Worm (Caenorhabditis elegans): Measurements from ENCODE around the gene C50E3.12.
A peak's percentile ranks its signal among the peaks of the same experiment; 100 is the strongest.

Gene C50E3.12

DNA sequence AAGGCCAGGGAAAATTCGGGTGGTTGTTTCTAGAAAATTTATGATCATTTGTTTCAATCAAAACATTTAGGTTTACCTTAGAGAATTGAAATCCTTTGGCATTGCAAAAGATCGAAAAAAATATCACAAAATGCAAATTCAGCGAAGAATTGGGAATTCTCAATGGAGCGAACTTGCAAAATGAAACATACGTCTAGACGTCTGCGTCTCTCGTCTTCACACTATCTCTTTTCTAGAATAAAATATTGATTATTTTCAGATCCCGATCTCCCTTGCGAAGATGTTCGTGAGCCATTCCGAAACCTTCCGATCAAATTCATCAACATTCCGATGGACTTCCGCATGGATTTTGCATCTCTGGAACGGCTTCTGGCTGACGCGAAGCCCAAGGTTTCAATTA, 41.5 kb downstream of the C50E3.12 start, which contains the start of gene ets-6:
Gene ets-6, minus strand, starts transcription at position 169 of the 400 bp plus-strand sequence.
- TF ChIP-seq fkh-10 (GFP tag; optimal IDR thresholded peaks at IDR 0.05) (no peak), elt-2 (tag; optimal IDR thresholded peaks at IDR 0.05) (no peak), mdl-1 (tag; optimal IDR thresholded peaks at IDR 0.05) (no peak), nhr-11 (tag; optimal IDR thresholded peaks at IDR 0.05) (no peak), elt-3 (tag; optimal IDR thresholded peaks at IDR 0.05) (no peak), ama-1 (optimal IDR thresholded peaks at IDR 0.05) (no peak), ceh-16 (tag; optimal IDR thresholded peaks at IDR 0.05) (no peak), sea-2 (GFP tag; optimal IDR thresholded peaks at IDR 0.05) (no peak), egl-27 (tag; optimal IDR thresholded peaks at IDR 0.05) (no peak), nhr-12 (tag; optimal IDR thresholded peaks at IDR 0.05) (no peak), nhr-43 (tag; optimal IDR thresholded peaks at IDR 0.05; ENCODE audit: poor library complexity, severe bottlenecking) (no peak), elt-1 (tag; optimal IDR thresholded peaks at IDR 0.05) (no peak), fkh-2 (tag; optimal IDR thresholded peaks at IDR 0.05) (no peak), nhr-76 (tag; optimal IDR thresholded peaks at IDR 0.05) (no peak), hmg-11 (tag; optimal IDR thresholded peaks at IDR 0.05) (peak; percentile 46), ceh-28 (tag; optimal IDR thresholded peaks at IDR 0.05) (peak; percentile 85), unc-39 (tag; optimal IDR thresholded peaks at IDR 0.05) (no peak), nhr-23 (tag; optimal IDR thresholded peaks at IDR 0.05) (peak; percentile 61), lin-15B (tag; optimal IDR thresholded peaks at IDR 0.05) (peak; percentile 73), zag-1 (tag; optimal IDR thresholded peaks at IDR 0.05) (no peak), nfya-1 (tag; optimal IDR thresholded peaks at IDR 0.05; ENCODE audit: insufficient read depth) (peak; percentile 61), R02D3.7 (tag; optimal IDR thresholded peaks at IDR 0.05) (peak; percentile 31), ceh-9 (tag; optimal IDR thresholded peaks at IDR 0.05) (no peak), jun-1 (tag; optimal IDR thresholded peaks at IDR 0.05) (no peak), pha-4 (tag; optimal IDR thresholded peaks at IDR 0.05) (peak; percentile 69), nhr-67 (tag; optimal IDR thresholded peaks at IDR 0.05) (no peak), lin-39 (tag; optimal IDR thresholded peaks at IDR 0.05) (no peak), lsy-12 (tag; optimal IDR thresholded peaks at IDR 0.05) (no peak), ztf-11 (tag; optimal IDR thresholded peaks at IDR 0.05) (no peak), nhr-25 (tag; optimal IDR thresholded peaks at IDR 0.05) (peak; percentile 32), unc-62 (GFP tag; optimal IDR thresholded peaks at IDR 0.05) (no peak), egl-5 (tag; optimal IDR thresholded peaks at IDR 0.05) (peak; percentile 18), skn-1 (tag; optimal IDR thresholded peaks at IDR 0.05) (no peak), snpc-4 (tag; optimal IDR thresholded peaks at IDR 0.05) (peak; percentile 45), ztf-4 (tag; optimal IDR thresholded peaks at IDR 0.05) (no peak), nhr-28 (tag; optimal IDR thresholded peaks at IDR 0.05) (no peak), mml-1 (tag; optimal IDR thresholded peaks at IDR 0.05) (no peak), eor-1 (tag; optimal IDR thresholded peaks at IDR 0.05) (no peak), fos-1 (tag; optimal IDR thresholded peaks at IDR 0.05) (no peak), ZK546.5 (tag; optimal IDR thresholded peaks at IDR 0.05) (no peak), aly-2 (tag; optimal IDR thresholded peaks at IDR 0.05) (no peak), ceh-82 (tag; optimal IDR thresholded peaks at IDR 0.05) (no peak), nhr-77 (tag; optimal IDR thresholded peaks at IDR 0.05) (no peak), pqm-1 (tag; optimal IDR thresholded peaks at IDR 0.05) (peak; percentile 23), daf-12 (tag; optimal IDR thresholded peaks at IDR 0.05) (no peak), nhr-237 (tag; optimal IDR thresholded peaks at IDR 0.05) (no peak), tbx-2 (tag; optimal IDR thresholded peaks at IDR 0.05) (no peak)

- TF ChIP-seq nfya-1 (tag; optimal IDR thresholded peaks at IDR 0.05; ENCODE audit: insufficient read depth): no peak
- TF ChIP-seq lin-15B (tag; optimal IDR thresholded peaks at IDR 0.05): peak; percentile 77
- TF ChIP-seq R02D3.7 (tag; optimal IDR thresholded peaks at IDR 0.05): peak; percentile 11
- no peak for TF ChIP-seq fos-1 (tag; optimal IDR thresholded peaks at IDR 0.05)
- TF ChIP-seq elt-2 (tag; optimal IDR thresholded peaks at IDR 0.05): peak; percentile 7
- no peak for TF ChIP-seq skn-1 (tag; optimal IDR thresholded peaks at IDR 0.05)
- TF ChIP-seq jun-1 (tag; optimal IDR thresholded peaks at IDR 0.05): peak; percentile 14
- no peak for TF ChIP-seq nhr-12 (tag; optimal IDR thresholded peaks at IDR 0.05)
- no peak for TF ChIP-seq nhr-237 (tag; optimal IDR thresholded peaks at IDR 0.05)
- TF ChIP-seq nhr-25 (tag; optimal IDR thresholded peaks at IDR 0.05): peak; percentile 38
- TF ChIP-seq pha-4 (tag; optimal IDR thresholded peaks at IDR 0.05): peak; percentile 67
- no peak for TF ChIP-seq nhr-77 (tag; optimal IDR thresholded peaks at IDR 0.05)
- no peak for TF ChIP-seq nhr-67 (tag; optimal IDR thresholded peaks at IDR 0.05)
- no peak for TF ChIP-seq lsy-12 (tag; optimal IDR thresholded peaks at IDR 0.05)
- no peak for TF ChIP-seq ztf-4 (tag; optimal IDR thresholded peaks at IDR 0.05)
- peak; percentile 76 for TF ChIP-seq nhr-23 (tag; optimal IDR thresholded peaks at IDR 0.05)
- peak; percentile 83 for TF ChIP-seq snpc-4 (tag; optimal IDR thresholded peaks at IDR 0.05)
- TF ChIP-seq hmg-11 (tag; optimal IDR thresholded peaks at IDR 0.05): peak; percentile 18
- no peak for TF ChIP-seq daf-12 (tag; optimal IDR thresholded peaks at IDR 0.05)
- peak; percentile 7 for TF ChIP-seq tbx-2 (tag; optimal IDR thresholded peaks at IDR 0.05)
These were observed 46.3 kb downstream of the C50E3.12 start, which contains the start of the genes snu-66 and ints-9 for ce11 chrV:7575563-7575962. TSS of gene snu-66 (minus strand) at chrV:7575670. TSS of gene ints-9 (plus strand) at chrV:7575802.

Data from whole organism, L3 larva.